Worm (Caenorhabditis elegans) whole organism, mixed stage, embryonic: ENCODE measurements around the gene T23G7.2.

Experiments used
- blmp-1 ChIP-seq: fragments of 150-350 bp; optimal IDR thresholded peaks from 2 replicates; lab custom pipeline; 2014; ENCODE audit warnings: missing biosample characterization, missing genetic modification characterization
- lin-13 ChIP-seq: fragments of 150-350 bp; optimal IDR thresholded peaks from 2 replicates; lab custom pipeline; 2014; ENCODE audit warnings: missing biosample characterization, missing genetic modification characterization
- lsy-2 ChIP-seq: fragments of 150-350 bp; optimal IDR thresholded peaks from 2 replicates; lab custom pipeline; 2014; ENCODE audit warnings: missing biosample characterization, missing genetic modification characterization
- nhr-12 ChIP-seq: fragments of 150-350 bp; optimal IDR thresholded peaks from 2 replicates; lab custom pipeline; 2014; ENCODE audit warnings: missing biosample characterization, missing genetic modification characterization
- nhr-237 ChIP-seq: fragments of 150-350 bp; optimal IDR thresholded peaks from 2 replicates; lab custom pipeline; 2014; ENCODE audit warnings: missing biosample characterization, missing genetic modification characterization
- unc-39 ChIP-seq: fragments of 150-350 bp; optimal IDR thresholded peaks from 2 replicates; lab custom pipeline; 2014; ENCODE audit warnings: missing biosample characterization, missing genetic modification characterization
- unc-62 ChIP-seq: fragments of 150-350 bp; optimal IDR thresholded peaks from 2 replicates; lab custom pipeline; 2014; ENCODE audit warnings: missing biosample characterization, missing genetic modification reagents, missing genetic modification characterization
- zip-8 ChIP-seq: fragments of 150-350 bp; optimal IDR thresholded peaks from 2 replicates; lab custom pipeline; 2014; ENCODE audit warnings: missing biosample characterization, missing genetic modification characterization

ce11 chrII:9157125-9157524, 15.6 kb downstream of the T23G7.2 start:
- TF ChIP-seq unc-62 (no peak), unc-39 (tag; lab: Kevin White, UChicago) (no peak), blmp-1 (tag; lab: Kevin White, UChicago) (no peak), nhr-12 (tag; lab: Kevin White, UChicago) (no peak), lin-13 (tag; lab: Kevin White, UChicago) (no peak), nhr-237 (tag; lab: Kevin White, UChicago) (no peak), zip-8 (tag; lab: Kevin White, UChicago) (no peak), lsy-2 (no peak)
